Worm (Caenorhabditis elegans) whole organism, young adult: Measurements from ENCODE around the gene C25A11.2.

Source experiments
- ets-4 ChIP-seq: fragments of 200-800 bp; sonication (Bioruptor generic); optimal IDR thresholded peaks from 2 replicates; lab custom pipeline; 2018; ENCODE audit warnings: mild to moderate bottlenecking, missing genetic modification characterization, missing compliant biosample characterization
- hlh-26 ChIP-seq: fragments of 200-800 bp; sonication (Bioruptor generic); conservative IDR thresholded peaks from 2 replicates; pipeline ENCODE4 v1.3.6; 2022; ENCODE audit warnings: missing genetic modification reagents, missing genetic modification characterization, missing compliant biosample characterization
- lag-1 ChIP-seq: fragments of 200-800 bp; sonication (Bioruptor generic); IDR thresholded peaks from 2 replicates; pipeline ENCODE4 v1.3.6; 2022; ENCODE audit warnings: missing genetic modification reagents, missing genetic modification characterization, missing compliant biosample characterization
- let-526 ChIP-seq: fragments of 200-800 bp; sonication (Bioruptor generic); IDR thresholded peaks from 2 replicates; pipeline ENCODE4 v1.3.6; 2022; ENCODE audit warnings: missing genetic modification reagents, missing genetic modification characterization, missing compliant biosample characterization
- lsl-1 ChIP-seq: fragments of 200-800 bp; sonication (Bioruptor generic); optimal IDR thresholded peaks from 2 replicates; lab custom pipeline; 2018; ENCODE audit warnings: mild to moderate bottlenecking, missing genetic modification characterization, moderate library complexity, missing compliant biosample characterization
- pbrm-1 ChIP-seq: fragments of 200-800 bp; sonication (Bioruptor generic); IDR thresholded peaks from 2 replicates; pipeline ENCODE4 v1.3.6; 2022; ENCODE audit warnings: missing genetic modification reagents, missing genetic modification characterization, missing compliant biosample characterization

Gene C25A11.2

DNA sequence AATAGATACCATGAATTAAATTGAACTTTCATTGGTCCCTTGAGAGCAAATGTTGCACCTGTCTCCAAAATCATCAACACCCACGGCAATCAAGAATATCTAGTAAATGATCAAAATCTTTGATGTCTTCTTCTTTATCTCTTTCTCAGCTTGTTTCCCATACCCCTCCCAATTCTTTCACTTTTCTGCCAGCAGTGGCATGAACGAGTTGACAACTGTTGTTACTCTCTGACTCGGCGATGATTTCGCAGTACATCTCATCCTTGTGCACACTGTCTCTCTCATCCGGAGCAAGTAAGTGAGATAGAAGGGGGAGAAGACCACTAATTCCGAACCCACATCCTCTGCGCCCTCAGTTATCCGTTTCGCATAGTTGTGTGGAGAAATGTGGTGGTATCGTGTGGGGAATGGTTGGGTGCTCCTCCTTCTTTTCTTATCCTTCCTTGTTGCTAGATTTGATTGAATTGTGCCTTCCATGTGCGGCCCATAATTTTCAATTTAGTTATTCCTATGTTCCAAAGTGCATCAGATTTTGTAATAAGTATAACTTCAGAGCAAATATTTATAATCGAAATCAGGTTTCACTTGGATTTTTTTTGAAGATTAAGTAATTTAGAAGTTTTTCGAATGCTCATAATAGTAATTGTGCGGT lies 47.5 kb downstream of the C25A11.2 start:
- no peak for TF ChIP-seq ets-4 (GFP tag; lab: Kevin White, UChicago)
- 0 out of 2 replicates have a peak, but pooled peaks have one; percentile 6 for TF ChIP-seq pbrm-1 (GFP tag; lab: Robert Waterston, UW)

- TF ChIP-seq lag-1 (GFP tag; lab: Robert Waterston, UW) (no peak), let-526 (GFP tag; lab: Robert Waterston, UW) (no peak), lsl-1 (GFP tag; lab: Kevin White, UChicago) (no peak), hlh-26 (no peak)
These were observed 49.0 kb downstream of the C25A11.2 start, which contains the start of gene tsp-11 for ce11 chrX:9162864-9163263. Gene tsp-11, plus strand, starts transcription at chrX:9163164.
